Worm (Caenorhabditis elegans): Measurements from ENCODE around the gene his-32.

DNA sequence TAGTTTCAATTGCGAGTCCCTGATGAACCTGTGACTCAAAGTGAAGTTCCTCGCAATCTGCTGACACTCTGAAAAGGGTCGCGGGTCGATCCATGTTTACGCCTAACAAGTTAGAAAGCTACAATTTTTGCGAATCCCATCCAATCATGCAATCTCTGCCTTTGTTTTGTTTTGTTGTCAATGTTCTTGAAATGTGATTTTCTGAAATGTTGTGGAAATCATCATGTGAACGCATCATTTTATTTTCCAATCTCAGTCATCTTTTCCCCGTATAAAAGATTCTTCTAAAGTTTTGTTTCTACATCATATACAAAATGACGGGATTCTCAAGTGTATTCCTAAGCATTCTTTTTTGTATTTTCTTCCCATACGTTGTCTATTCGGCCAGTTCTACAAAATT lies 14.0 kb downstream of the his-32 start, which contains the start of gene F17E9.4:
- TF ChIP-seq klf-2 (GFP tag; conservative IDR thresholded peaks at IDR 0.05) (no peak), ztf-23 (GFP tag; IDR thresholded peaks at IDR 0.05) (no peak), tab-1 (GFP tag; IDR thresholded peaks at IDR 0.05) (no peak), med-1 (GFP tag; optimal IDR thresholded peaks at IDR 0.05; ENCODE audit: insufficient read depth) (no peak), ztf-29 (GFP tag; IDR thresholded peaks at IDR 0.05) (no peak), T22C8.4 (GFP tag; IDR thresholded peaks at IDR 0.05) (no peak)
